Worm (Caenorhabditis elegans): ENCODE data around the gene srsx-12.

Gene srsx-12

DNA sequence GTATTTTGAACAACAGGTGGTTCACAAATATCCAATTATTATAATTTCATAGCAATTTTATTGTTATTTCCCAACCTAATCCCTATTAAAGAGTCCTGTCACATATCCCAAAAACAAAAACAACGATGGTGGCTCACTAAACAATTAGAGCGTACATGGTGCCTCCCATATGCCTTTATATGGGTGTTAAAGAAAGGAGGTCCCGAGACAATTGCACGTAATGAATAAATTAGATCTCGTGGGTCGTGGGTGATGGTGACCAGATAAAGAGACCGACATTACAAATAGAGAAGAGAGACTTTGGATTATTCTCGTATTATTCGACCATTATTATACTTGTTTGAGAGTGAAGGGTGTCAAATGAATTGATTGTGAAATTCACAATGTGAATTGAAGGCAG is 13.5 kb downstream of the srsx-12 start:
- peak; percentile 38 for TF ChIP-seq sptf-1 (tag; optimal IDR thresholded peaks at IDR 0.05)
- TF ChIP-seq nhr-2 (tag; optimal IDR thresholded peaks at IDR 0.05) = peak; percentile 52
- TF ChIP-seq zip-8 (tag; optimal IDR thresholded peaks at IDR 0.05) = no peak
- no peak for TF ChIP-seq ceh-39 (tag; optimal IDR thresholded peaks at IDR 0.05)
- peak; percentile 71 for TF ChIP-seq ceh-43 (GFP tag; optimal IDR thresholded peaks at IDR 0.05)
- no peak for TF ChIP-seq hlh-1 (tag; optimal IDR thresholded peaks at IDR 0.05)
- TF ChIP-seq mep-1 (tag; optimal IDR thresholded peaks at IDR 0.05) = no peak
- no peak for TF ChIP-seq mab-5 (tag; optimal IDR thresholded peaks at IDR 0.05)
- TF ChIP-seq lsy-2 (tag; optimal IDR thresholded peaks at IDR 0.05) = no peak
- TF ChIP-seq cnd-1 (tag; optimal IDR thresholded peaks at IDR 0.05) = peak; percentile 28
- no peak for TF ChIP-seq nhr-12 (tag; optimal IDR thresholded peaks at IDR 0.05)
- no peak for TF ChIP-seq nhr-28 (tag; optimal IDR thresholded peaks at IDR 0.05)
- TF ChIP-seq flh-1 (GFP tag; optimal IDR thresholded peaks at IDR 0.05) = no peak
- TF ChIP-seq mls-2 (tag; optimal IDR thresholded peaks at IDR 0.05) = peak; percentile 57
- TF ChIP-seq sem-2 (GFP tag; optimal IDR thresholded peaks at IDR 0.05) = no peak
- no peak for TF ChIP-seq lin-13 (tag; optimal IDR thresholded peaks at IDR 0.05)
- no peak for TF ChIP-seq ztf-11 (tag; optimal IDR thresholded peaks at IDR 0.05)
- no peak for TF ChIP-seq pha-4 (tag; optimal IDR thresholded peaks at IDR 0.05)
- TF ChIP-seq ham-2 (GFP tag; optimal IDR thresholded peaks at IDR 0.05) = no peak
- TF ChIP-seq ces-1 (GFP tag; optimal IDR thresholded peaks at IDR 0.05) = peak; percentile 96
- peak; percentile 66 for TF ChIP-seq unc-39 (tag; optimal IDR thresholded peaks at IDR 0.05)
- TF ChIP-seq nhr-76 (tag; optimal IDR thresholded peaks at IDR 0.05) = no peak
- no peak for TF ChIP-seq elt-1 (tag; optimal IDR thresholded peaks at IDR 0.05; ENCODE audit: borderline replicate concordance, insufficient read depth)
- peak; percentile 20 for TF ChIP-seq unc-62 (GFP tag; optimal IDR thresholded peaks at IDR 0.05)
- TF ChIP-seq blmp-1 (tag; optimal IDR thresholded peaks at IDR 0.05) = no peak
- no peak for TF ChIP-seq drap-1 (GFP tag; optimal IDR thresholded peaks at IDR 0.05)
- peak; percentile 9 for TF ChIP-seq unc-120 (tag; optimal IDR thresholded peaks at IDR 0.05; ENCODE audit: poor library complexity, severe bottlenecking)
- TF ChIP-seq elt-3 (tag; optimal IDR thresholded peaks at IDR 0.05) = no peak
- no peak for TF ChIP-seq ceh-83 (GFP tag; optimal IDR thresholded peaks at IDR 0.05)
- no peak for TF ChIP-seq nhr-237 (tag; optimal IDR thresholded peaks at IDR 0.05)

DNA sequence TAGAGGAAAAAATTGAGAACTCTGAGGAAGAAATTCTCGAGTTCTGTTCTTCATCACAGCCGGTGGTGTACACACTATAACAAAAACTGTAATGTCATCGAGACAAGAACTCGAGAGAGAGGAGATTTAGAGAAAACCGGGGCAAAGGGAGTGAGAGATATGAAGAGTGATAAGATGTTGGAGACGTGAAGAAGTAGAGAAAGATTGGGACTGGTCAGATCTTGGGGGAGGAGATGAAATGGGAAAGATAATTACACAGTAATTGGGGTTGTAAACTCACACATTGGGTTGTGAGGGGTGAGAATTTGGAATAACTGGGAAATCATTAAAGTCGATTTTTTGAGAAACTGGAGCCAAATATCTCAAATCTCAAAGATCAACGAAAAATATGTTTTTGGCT is 15.0 kb downstream of the srsx-12 start:
- TF ChIP-seq cnd-1 (tag; optimal IDR thresholded peaks at IDR 0.05) = no peak
- TF ChIP-seq pha-4 (tag; optimal IDR thresholded peaks at IDR 0.05) = no peak
- TF ChIP-seq elt-1 (tag; optimal IDR thresholded peaks at IDR 0.05; ENCODE audit: borderline replicate concordance, insufficient read depth) = peak; percentile 89
- no peak for TF ChIP-seq blmp-1 (tag; optimal IDR thresholded peaks at IDR 0.05)
- TF ChIP-seq lin-13 (tag; optimal IDR thresholded peaks at IDR 0.05) = no peak
- TF ChIP-seq nhr-2 (tag; optimal IDR thresholded peaks at IDR 0.05) = no peak
- TF ChIP-seq lsy-2 (tag; optimal IDR thresholded peaks at IDR 0.05) = no peak
- TF ChIP-seq nhr-28 (tag; optimal IDR thresholded peaks at IDR 0.05) = no peak
- TF ChIP-seq nhr-12 (tag; optimal IDR thresholded peaks at IDR 0.05) = no peak
- no peak for TF ChIP-seq sem-2 (GFP tag; optimal IDR thresholded peaks at IDR 0.05)
- no peak for TF ChIP-seq unc-120 (tag; optimal IDR thresholded peaks at IDR 0.05; ENCODE audit: poor library complexity, severe bottlenecking)
- no peak for TF ChIP-seq elt-3 (tag; optimal IDR thresholded peaks at IDR 0.05)
- TF ChIP-seq unc-39 (tag; optimal IDR thresholded peaks at IDR 0.05) = no peak
- TF ChIP-seq ham-2 (GFP tag; optimal IDR thresholded peaks at IDR 0.05) = no peak
- no peak for TF ChIP-seq M03D4.4 (tag; optimal IDR thresholded peaks at IDR 0.05)
- peak; percentile 21 for TF ChIP-seq sptf-1 (tag; optimal IDR thresholded peaks at IDR 0.05)
- TF ChIP-seq drap-1 (GFP tag; optimal IDR thresholded peaks at IDR 0.05) = no peak
- TF ChIP-seq unc-62 (GFP tag; optimal IDR thresholded peaks at IDR 0.05) = peak; percentile 7

DNA sequence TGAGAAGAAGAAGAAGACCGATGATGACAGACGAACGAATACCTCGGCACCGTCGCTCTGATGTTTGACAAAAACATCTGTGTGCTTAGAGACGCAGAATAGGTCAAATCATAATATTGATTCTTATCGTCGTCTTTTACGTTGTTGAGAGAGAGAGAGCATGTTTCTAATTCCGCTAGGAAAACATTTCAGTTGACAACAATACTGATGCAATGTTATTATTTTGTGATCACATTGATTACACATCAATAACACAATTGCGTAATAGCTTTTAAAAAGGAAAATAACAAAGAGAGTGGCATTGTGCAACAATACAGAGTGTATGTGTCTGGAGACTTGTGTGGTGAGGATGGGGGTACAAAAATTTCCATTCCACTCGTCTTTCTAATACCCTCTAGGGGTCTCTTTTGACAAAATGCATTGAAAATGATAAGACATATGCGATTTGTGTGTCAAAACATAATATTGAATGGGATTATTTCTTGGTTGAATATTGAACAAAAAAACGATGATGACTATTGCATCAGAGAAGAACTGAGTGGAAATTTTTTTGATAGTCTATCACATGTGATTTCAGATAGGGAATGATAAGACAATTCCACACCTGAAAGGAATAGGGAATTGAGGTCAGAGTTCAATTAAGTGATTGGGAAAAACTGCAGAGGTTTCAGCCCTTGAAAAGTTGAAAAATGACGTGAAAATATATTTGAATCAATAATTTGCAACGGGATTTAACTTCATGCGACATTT is 15.9 kb downstream of the srsx-12 start:
- no peak for TF ChIP-seq tbx-8 (GFP tag; optimal IDR thresholded peaks at IDR 0.05)
- TF ChIP-seq zip-8 (tag; optimal IDR thresholded peaks at IDR 0.05) = peak; percentile 98

DNA sequence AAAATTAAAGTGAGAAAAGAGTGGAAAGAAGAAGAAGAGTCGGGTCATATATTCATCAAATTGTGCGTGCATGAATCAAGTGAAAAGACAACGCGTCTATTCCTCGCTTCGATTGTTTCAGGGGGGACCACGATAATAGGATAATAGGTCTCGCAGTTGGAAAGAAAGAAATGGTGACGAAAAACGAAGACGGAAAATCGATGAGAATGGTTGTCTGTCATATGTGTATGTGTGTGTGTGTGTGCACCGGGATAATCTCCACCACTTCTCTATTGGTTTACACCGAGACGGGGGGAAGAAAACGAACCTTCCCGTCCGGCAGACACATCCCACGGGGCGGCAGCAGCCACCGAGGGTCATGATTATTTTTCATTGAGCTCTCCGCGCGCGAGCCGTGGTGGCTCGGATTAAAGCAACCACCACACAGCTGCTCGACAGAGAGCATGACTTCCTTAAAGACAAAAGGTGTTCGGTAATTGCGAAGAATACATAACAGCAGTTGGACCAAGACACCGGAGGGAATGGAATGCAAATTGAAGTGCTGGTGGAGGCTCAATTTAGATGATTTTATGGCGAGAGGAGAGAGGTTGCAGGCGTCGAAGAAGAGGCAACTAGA is 16.6 kb downstream of the srsx-12 start:
- TF ChIP-seq flh-1 (GFP tag; optimal IDR thresholded peaks at IDR 0.05) (no peak), cnd-1 (tag; optimal IDR thresholded peaks at IDR 0.05) (peak; percentile 78), sptf-1 (tag; optimal IDR thresholded peaks at IDR 0.05) (peak; percentile 76), lin-32 (GFP tag; optimal IDR thresholded peaks at IDR 0.05) (peak; percentile 78), nhr-28 (tag; optimal IDR thresholded peaks at IDR 0.05) (no peak), drap-1 (GFP tag; optimal IDR thresholded peaks at IDR 0.05) (no peak), mls-2 (tag; optimal IDR thresholded peaks at IDR 0.05) (peak; percentile 74), unc-62 (GFP tag; optimal IDR thresholded peaks at IDR 0.05) (peak; percentile 63), ztf-11 (tag; optimal IDR thresholded peaks at IDR 0.05) (peak; percentile 73), M03D4.4 (tag; optimal IDR thresholded peaks at IDR 0.05) (peak; percentile 64), unc-120 (tag; optimal IDR thresholded peaks at IDR 0.05; ENCODE audit: poor library complexity, severe bottlenecking) (peak; percentile 70), ham-2 (GFP tag; optimal IDR thresholded peaks at IDR 0.05) (peak; percentile 53), nhr-2 (tag; optimal IDR thresholded peaks at IDR 0.05) (peak; percentile 72), ceh-43 (GFP tag; optimal IDR thresholded peaks at IDR 0.05) (peak; percentile 2), hlh-1 (tag; optimal IDR thresholded peaks at IDR 0.05) (peak; percentile 69)

All from whole organism, mixed stage, embryonic.